Fruit fly (Drosophila melanogaster) whole organism, pupa: ENCODE measurements around the gene Ero1L.

Experiments used
- CG10348 ChIP-seq: fragments of 200-800 bp; sonication (Bioruptor generic); IDR thresholded peaks from 2 replicates; pipeline ENCODE4 v1.3.6; 2022; ENCODE audit warnings: missing biosample characterization, missing genetic modification characterization
- CG12605 ChIP-seq: fragments of 200-800 bp; sonication (Bioruptor generic); IDR thresholded peaks from 2 replicates; pipeline ENCODE4 v1.3.6; 2022; ENCODE audit warnings: missing biosample characterization, missing genetic modification characterization
- CG13204 ChIP-seq: fragments of 200-800 bp; sonication (Bioruptor generic); optimal IDR thresholded peaks from 2 replicates; lab custom pipeline; 2018; ENCODE audit warnings: missing biosample characterization, mild to moderate bottlenecking, missing genetic modification characterization, moderate library complexity
- CG14655 ChIP-seq: fragments of 200-800 bp; sonication (Bioruptor generic); optimal IDR thresholded peaks from 3 replicates; lab custom pipeline; 2017; ENCODE audit warnings: mild to moderate bottlenecking, missing biosample characterization, missing genetic modification reagents, missing genetic modification characterization
- CG15710 ChIP-seq: fragments of 200-800 bp; sonication (Bioruptor generic); optimal IDR thresholded peaks from 2 replicates; lab custom pipeline; 2018; ENCODE audit warnings: missing biosample characterization, mild to moderate bottlenecking, missing genetic modification characterization, moderate library complexity
- CG17806 ChIP-seq: fragments of 200-800 bp; sonication (Bioruptor generic); optimal IDR thresholded peaks from 2 replicates; lab custom pipeline; 2018; ENCODE audit warnings: missing biosample characterization, mild to moderate bottlenecking, missing genetic modification characterization, moderate library complexity
- CG32121 ChIP-seq: fragments of 200-800 bp; sonication (Bioruptor generic); IDR thresholded peaks from 2 replicates; pipeline ENCODE4 v1.3.6; 2022; ENCODE audit warnings: missing biosample characterization, missing genetic modification characterization
- CG34367 ChIP-seq: fragments of 200-800 bp; sonication (Bioruptor generic); optimal IDR thresholded peaks from 2 replicates; lab custom pipeline; 2018; ENCODE audit warnings: missing biosample characterization, mild to moderate bottlenecking, missing genetic modification characterization
- CG4496 ChIP-seq: fragments of 200-800 bp; sonication (Bioruptor generic); IDR thresholded peaks from 3 replicates; pipeline ENCODE4 v1.3.6; 2022; ENCODE audit warnings: missing biosample characterization, missing genetic modification characterization
- CG8159 ChIP-seq: fragments of 200-800 bp; sonication (Bioruptor generic); optimal IDR thresholded peaks from 3 replicates; lab custom pipeline; 2018; ENCODE audit warnings: missing biosample characterization, mild to moderate bottlenecking, missing genetic modification characterization, moderate library complexity
- CG8301 ChIP-seq: fragments of 200-800 bp; sonication (Bioruptor generic); optimal IDR thresholded peaks from 2 replicates; lab custom pipeline; 2018; ENCODE audit warnings: missing biosample characterization, mild to moderate bottlenecking, missing genetic modification characterization
- CG9948 ChIP-seq: fragments of 200-800 bp; sonication (Bioruptor generic); optimal IDR thresholded peaks from 2 replicates; lab custom pipeline; 2018; ENCODE audit warnings: missing biosample characterization, mild to moderate bottlenecking, missing genetic modification characterization, moderate library complexity
- D1 ChIP-seq: fragments of 200-800 bp; sonication (Bioruptor generic); optimal IDR thresholded peaks from 2 replicates; lab custom pipeline; 2018; ENCODE audit warnings: missing biosample characterization, mild to moderate bottlenecking, missing genetic modification characterization, moderate library complexity
- EcR ChIP-seq: fragments of 200-800 bp; sonication (Bioruptor generic); optimal IDR thresholded peaks from 3 replicates; lab custom pipeline; 2019; ENCODE audit warnings: missing biosample characterization, missing genetic modification characterization, mild to moderate bottlenecking, moderate library complexity, missing genetic modification reagents
- Ets98B ChIP-seq: fragments of 200-800 bp; sonication (Bioruptor generic); IDR thresholded peaks from 2 replicates; pipeline ENCODE4 v1.3.6; 2022; ENCODE audit warnings: missing biosample characterization, missing genetic modification characterization
- Pif1A ChIP-seq: fragments of 200-800 bp; sonication (Bioruptor generic); optimal IDR thresholded peaks from 3 replicates; lab custom pipeline; 2016; ENCODE audit warnings: missing biosample characterization, missing genetic modification characterization
- Pif1B ChIP-seq: fragments of 200-800 bp; sonication (Bioruptor generic); optimal IDR thresholded peaks from 3 replicates; lab custom pipeline; 2016; ENCODE audit warnings: missing biosample characterization, missing genetic modification characterization
- Snoo ChIP-seq: fragments of 200-800 bp; sonication (Bioruptor generic); optimal IDR thresholded peaks from 3 replicates; lab custom pipeline; 2017; ENCODE audit warnings: missing biosample characterization, mild to moderate bottlenecking, missing genetic modification characterization, inconsistent platforms
- fd96Ca ChIP-seq: fragments of 200-800 bp; sonication (Bioruptor generic); IDR thresholded peaks from 3 replicates; pipeline ENCODE4 v1.3.6; 2022; ENCODE audit warnings: missing biosample characterization, missing genetic modification characterization
- gl ChIP-seq: fragments of 200-800 bp; sonication (Bioruptor generic); optimal IDR thresholded peaks from 2 replicates; lab custom pipeline; 2018; ENCODE audit warnings: missing biosample characterization, mild to moderate bottlenecking, missing genetic modification characterization
- rn ChIP-seq: fragments of 200-800 bp; sonication (Bioruptor generic); IDR thresholded peaks from 2 replicates; pipeline ENCODE4 v1.3.6; 2022; ENCODE audit warnings: missing biosample characterization, missing genetic modification characterization

Gene Ero1L

dm6 chr3L:4221226-4221770, 51.1 kb downstream of the Ero1L start:
- TF ChIP-seq CG32121 (GFP tag; lab: Robert Waterston, UW) (peak; percentile 55; the same call in 1 of the 2 replicates), Pif1A (GFP tag; lab: Kevin White, UChicago) (no peak), CG34367 (tag; lab: Kevin White, UChicago) (no peak), EcR (GFP tag; lab: Kevin White, UChicago) (peak; percentile 74), Pif1B (GFP tag; lab: Kevin White, UChicago) (no peak), CG12605 (no peak), CG14655 (GFP tag; lab: Kevin White, UChicago) (no peak), rn (GFP tag; lab: Robert Waterston, UW) (no peak), fd96Ca (GFP tag; lab: Robert Waterston, UW) (no peak; the same call in 2 of the 3 replicates), gl (tag; lab: Kevin White, UChicago) (no peak), CG15710 (no peak), CG9948 (tag; lab: Kevin White, UChicago) (no peak), CG8301 (tag; lab: Kevin White, UChicago) (no peak), CG17806 (tag; lab: Kevin White, UChicago) (no peak), D1 (no peak), CG13204 (peak; percentile 46), Ets98B (peak; percentile 64), Snoo (tag; lab: Kevin White, UChicago) (no peak), CG10348 (no peak), CG8159 (peak; percentile 16), CG4496 (GFP tag; lab: Robert Waterston, UW) (peak; percentile 37; the same call in 1 of the 3 replicates)

dm6 chr3L:4221792-4222191, 51.6 kb downstream of the Ero1L start:
- TF ChIP-seq CG8301 (tag; lab: Kevin White, UChicago) (no peak), fd96Ca (GFP tag; lab: Robert Waterston, UW) (no peak), gl (tag; lab: Kevin White, UChicago) (no peak), CG34367 (tag; lab: Kevin White, UChicago) (no peak), CG13204 (no peak), rn (GFP tag; lab: Robert Waterston, UW) (no peak), CG8159 (no peak), CG10348 (no peak), EcR (GFP tag; lab: Kevin White, UChicago) (no peak), Pif1A (GFP tag; lab: Kevin White, UChicago) (no peak), CG12605 (no peak), CG9948 (tag; lab: Kevin White, UChicago) (no peak), Pif1B (GFP tag; lab: Kevin White, UChicago) (no peak), CG4496 (GFP tag; lab: Robert Waterston, UW) (no peak), CG14655 (GFP tag; lab: Kevin White, UChicago) (no peak), Snoo (tag; lab: Kevin White, UChicago) (no peak), Ets98B (no peak), CG15710 (no peak), CG17806 (tag; lab: Kevin White, UChicago) (no peak), D1 (no peak)
